Worm (Caenorhabditis elegans) whole organism, L1 larva: ENCODE data around the gene EGAP1.1.

Source experiments
- ama-1 ChIP-seq: fragments of 150-350 bp; optimal IDR thresholded peaks from 2 replicates; lab custom pipeline; 2014
- fos-1 ChIP-seq: fragments of 150-350 bp; optimal IDR thresholded peaks from 2 replicates; lab custom pipeline; 2014; ENCODE audit warnings: missing biosample characterization, missing genetic modification characterization
- hlh-17 ChIP-seq: fragments of 200-800 bp; sonication (Bioruptor generic); optimal IDR thresholded peaks from 2 replicates; lab custom pipeline; 2018; ENCODE audit warnings: missing genetic modification characterization, mild to moderate bottlenecking, missing compliant biosample characterization, moderate library complexity, borderline replicate concordance
- mdl-1 ChIP-seq, 2 experiments: fragments of 150-350 bp; optimal IDR thresholded peaks; 2 replicates each; lab custom pipeline; 2014 to 2017; ENCODE audit warnings: missing biosample characterization in 2 of 2, missing genetic modification characterization in 2 of 2, inconsistent platforms in 1 of 2
- nhr-11 ChIP-seq: fragments of 150-350 bp; optimal IDR thresholded peaks from 2 replicates; lab custom pipeline; 2014; ENCODE audit warnings: missing biosample characterization, missing genetic modification characterization
- nhr-28 ChIP-seq: fragments of 150-350 bp; optimal IDR thresholded peaks from 2 replicates; lab custom pipeline; 2014; ENCODE audit warnings: missing biosample characterization, missing genetic modification characterization
- pax-3 ChIP-seq: fragments of 200-800 bp; sonication (Bioruptor generic); optimal IDR thresholded peaks from 2 replicates; lab custom pipeline; 2018; ENCODE audit warnings: mild to moderate bottlenecking, missing genetic modification characterization, moderate library complexity, missing compliant biosample characterization
- skn-1 ChIP-seq: fragments of 150-350 bp; optimal IDR thresholded peaks from 2 replicates; lab custom pipeline; 2014; ENCODE audit warnings: missing biosample characterization, missing genetic modification characterization
- unc-86 ChIP-seq: sonication (generic microtip); optimal IDR thresholded peaks from 2 replicates; lab custom pipeline; 2016; ENCODE audit warnings: missing genetic modification characterization, missing compliant biosample characterization
- ztf-11 ChIP-seq, 2 experiments: sonication (generic microtip); optimal IDR thresholded peaks; 2 replicates each; lab custom pipeline; 2016 to 2017; ENCODE audit warnings: missing genetic modification characterization in 2 of 2, missing biosample characterization in 1 of 2, missing compliant biosample characterization in 1 of 2

DNA sequence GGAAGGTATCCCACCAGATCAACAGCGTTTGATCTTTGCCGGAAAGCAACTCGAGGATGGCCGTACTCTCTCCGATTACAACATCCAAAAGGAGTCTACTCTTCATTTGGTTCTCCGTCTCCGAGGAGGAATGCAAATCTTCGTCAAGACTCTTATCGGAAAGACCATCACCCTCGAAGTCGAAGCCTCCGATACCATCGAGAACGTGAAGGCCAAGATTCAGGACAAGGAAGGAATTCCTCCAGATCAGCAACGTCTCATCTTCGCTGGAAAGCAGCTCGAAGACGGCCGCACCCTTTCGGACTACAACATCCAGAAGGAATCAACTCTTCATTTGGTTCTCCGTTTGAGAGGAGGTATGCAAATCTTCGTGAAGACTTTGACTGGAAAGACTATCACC lies 5.1 kb upstream of the EGAP1.1 start:
- no peak for TF ChIP-seq ztf-11 (tag; optimal IDR thresholded peaks at IDR 0.05; lab: Kevin White, UChicago)
- TF ChIP-seq pax-3 (tag; lab: Kevin White, UChicago), result no peak
- TF ChIP-seq fos-1 (tag; lab: Kevin White, UChicago), result no peak
- no peak for TF ChIP-seq nhr-11 (tag; lab: Kevin White, UChicago)
- TF ChIP-seq ama-1 (lab: Kevin White, UChicago), result no peak
- TF ChIP-seq unc-86 (tag; lab: Kevin White, UChicago), result no peak
- no peak for TF ChIP-seq mdl-1 (tag; optimal IDR thresholded peaks at IDR 0.05; lab: Kevin White, UChicago)
- no peak for TF ChIP-seq nhr-28 (tag; lab: Kevin White, UChicago)
- no peak for TF ChIP-seq hlh-17 (GFP tag; lab: Kevin White, UChicago)
- TF ChIP-seq skn-1 (tag; lab: Kevin White, UChicago), result no peak
